Worm (Caenorhabditis elegans) whole organism, early embryonic: ENCODE results near the gene fcho-1.
"Not testable (repeated sequence)": the region's sequence is repeated elsewhere in the genome, so short reads cannot be mapped to it uniquely, and the experiment has no call there.

Experiments
- ama-1 ChIP-seq: fragments of 150-350 bp; optimal IDR thresholded peaks from 2 replicates; lab custom pipeline; 2014
- tra-4 ChIP-seq: sonication (generic microtip); optimal IDR thresholded peaks from 2 replicates; lab custom pipeline; 2017; ENCODE audit warnings: missing genetic modification characterization, missing compliant biosample characterization

ce11 chrII:1278350-1278749 lies 32.0 kb upstream of the fcho-1 start, which contains the start of gene srz-63:
- not testable (repeated sequence) for TF ChIP-seq tra-4 (tag; lab: Kevin White, UChicago); ama-1 (lab: Kevin White, UChicago)
